Worm (Caenorhabditis elegans): ENCODE results near the gene npp-1.

The npp-1 gene

DNA sequence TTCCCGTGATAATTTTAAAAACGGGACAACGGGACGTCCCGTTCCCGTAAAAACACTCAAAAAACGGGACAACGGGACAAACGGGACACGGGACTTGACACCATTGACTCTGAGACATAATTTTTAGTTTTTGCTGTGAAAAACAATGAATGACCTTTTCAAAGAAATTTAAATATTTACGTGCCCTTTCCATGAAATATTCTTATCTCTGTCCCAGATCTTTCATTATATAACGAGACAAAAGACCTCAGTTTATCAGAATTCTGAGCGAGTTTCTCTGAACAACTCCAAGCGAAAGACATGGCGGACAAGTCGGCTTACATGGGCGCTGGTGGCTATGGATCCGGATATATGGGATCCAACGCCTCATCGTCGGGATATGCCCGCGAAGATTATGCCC is 14.5 kb upstream of the npp-1 start, which contains the start of gene nspd-2:
nspd-2 (plus strand) TSS at position 301 of the 400 bp plus-strand sequence.
- TF ChIP-seq W03F9.2 (tag; optimal IDR thresholded peaks at IDR 0.05) (no peak), him-1 (tag; optimal IDR thresholded peaks at IDR 0.05) (no peak), dao-5 (tag; optimal IDR thresholded peaks at IDR 0.05) (no peak)

DNA sequence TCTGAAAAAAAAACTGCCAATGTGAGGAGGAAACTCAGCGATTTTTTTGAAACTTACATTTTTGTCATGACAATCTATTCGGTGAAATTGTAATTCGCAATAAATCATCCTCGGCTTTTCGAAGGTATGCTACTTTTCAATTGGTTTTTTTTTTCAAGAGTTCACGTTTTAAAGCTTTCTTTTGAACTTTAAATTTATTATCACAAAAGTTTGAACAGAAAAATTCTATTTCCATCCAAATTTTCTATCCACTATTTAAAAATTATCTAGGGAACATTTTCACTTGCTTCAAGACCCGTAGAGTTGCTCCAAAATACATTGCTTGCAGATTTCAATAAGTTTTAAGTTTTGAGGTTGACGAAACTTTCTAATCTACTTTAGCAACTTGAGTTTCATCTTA is 11.7 kb upstream of the npp-1 start, which contains the start of gene K07F5.6:
K07F5.6 (minus strand) TSS at position 101 of the 400 bp plus-strand sequence.
- TF ChIP-seq W03F9.2 (tag; optimal IDR thresholded peaks at IDR 0.05) (no peak), him-1 (tag; optimal IDR thresholded peaks at IDR 0.05) (no peak), dao-5 (tag; optimal IDR thresholded peaks at IDR 0.05) (no peak)

DNA sequence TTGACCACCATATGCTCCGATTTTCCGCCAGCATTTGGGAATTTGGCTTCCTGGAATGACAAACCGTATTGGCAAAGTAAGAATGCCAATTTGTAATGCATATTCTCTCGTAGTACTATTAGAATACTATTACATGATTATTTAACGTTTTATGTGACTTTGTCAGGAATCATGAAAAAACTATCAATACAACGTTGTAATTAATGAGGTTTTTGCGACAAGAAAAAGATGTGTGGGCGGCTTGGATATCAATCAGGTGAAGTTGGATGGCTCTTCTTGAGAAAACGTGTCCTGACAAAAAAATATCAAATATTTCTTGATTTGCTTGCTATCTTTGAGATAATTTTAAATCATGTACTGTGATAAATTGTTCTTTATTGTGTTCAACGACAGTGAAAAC is 10.2 kb upstream of the npp-1 start, which contains the start of gene K07F5.7:
K07F5.7 (minus strand) TSS at position 101 of the 400 bp plus-strand sequence.
- no peak for TF ChIP-seq dao-5 (tag; optimal IDR thresholded peaks at IDR 0.05)
- no peak for TF ChIP-seq W03F9.2 (tag; optimal IDR thresholded peaks at IDR 0.05)
- TF ChIP-seq him-1 (tag; optimal IDR thresholded peaks at IDR 0.05) = no peak

DNA sequence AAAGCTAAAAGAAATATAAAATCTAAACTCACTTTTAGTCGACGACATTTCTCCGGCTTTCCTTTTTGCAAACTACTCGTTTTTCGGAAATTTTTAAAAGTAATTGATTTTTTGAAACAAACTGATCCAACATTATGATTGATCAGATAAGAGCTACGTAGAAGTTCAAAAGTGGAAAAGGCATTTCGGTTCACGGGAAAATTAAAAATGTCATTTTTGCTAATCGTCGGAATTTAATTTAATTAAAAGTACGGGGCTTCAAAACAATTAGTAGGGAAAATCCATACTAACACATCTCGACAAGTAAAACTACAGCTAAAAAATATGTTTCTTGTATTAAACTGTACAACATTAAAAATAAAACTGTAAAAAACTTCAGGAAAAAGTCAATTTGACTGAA is 8.7 kb upstream of the npp-1 start, which contains the start of gene K07F5.8:
K07F5.8 (minus strand) TSS at position 101 of the 400 bp plus-strand sequence.
- TF ChIP-seq him-1 (tag; optimal IDR thresholded peaks at IDR 0.05) = no peak
- no peak for TF ChIP-seq dao-5 (tag; optimal IDR thresholded peaks at IDR 0.05)

DNA sequence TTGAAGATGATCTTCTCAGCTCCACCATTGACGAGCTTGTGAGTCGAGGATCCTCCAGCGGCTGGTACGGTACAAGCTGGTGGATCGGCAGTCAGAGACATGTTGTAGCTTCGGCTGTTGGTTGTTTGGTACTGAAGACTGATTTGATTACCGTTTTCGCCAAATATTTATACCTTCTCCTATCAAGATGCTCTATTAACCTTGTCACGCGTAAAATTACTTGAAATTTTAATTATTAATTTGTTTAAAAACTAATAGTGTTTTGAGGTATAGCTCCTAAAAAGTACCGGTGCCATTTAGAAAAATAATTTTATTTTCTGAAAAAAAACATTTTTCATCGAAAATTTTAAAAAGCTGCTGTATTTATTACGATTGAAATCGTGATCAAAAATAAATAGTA is 7.4 kb upstream of the npp-1 start, which contains the start of gene ssp-10:
ssp-10 (minus strand) TSS at position 101 of the 400 bp plus-strand sequence.
- TF ChIP-seq W03F9.2 (tag; optimal IDR thresholded peaks at IDR 0.05) (no peak), dao-5 (tag; optimal IDR thresholded peaks at IDR 0.05) (no peak), him-1 (tag; optimal IDR thresholded peaks at IDR 0.05) (no peak)

DNA sequence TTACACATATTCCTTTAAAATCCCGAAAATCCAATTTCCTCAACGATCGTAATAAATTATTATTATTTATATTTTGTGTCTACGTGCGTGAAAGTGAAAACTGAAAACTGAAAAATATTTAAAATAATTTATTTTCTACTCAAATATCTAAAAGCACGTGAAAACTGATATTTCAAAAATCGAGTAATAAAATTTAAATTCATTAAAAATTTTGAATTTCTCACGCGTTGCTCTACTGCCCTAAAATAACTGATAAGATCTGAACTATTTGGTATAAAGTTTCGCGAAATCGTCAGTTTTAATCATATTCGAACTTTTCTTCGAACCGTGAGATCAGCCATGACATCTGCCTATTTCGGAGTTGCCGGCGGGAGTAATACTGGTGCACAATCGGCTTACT is 6.0 kb upstream of the npp-1 start, which contains the start of gene ssq-1:
ssq-1 (plus strand) TSS at position 301 of the 400 bp plus-strand sequence.
- TF ChIP-seq W03F9.2 (tag; optimal IDR thresholded peaks at IDR 0.05) = no peak
- no peak for TF ChIP-seq dao-5 (tag; optimal IDR thresholded peaks at IDR 0.05)
- no peak for TF ChIP-seq him-1 (tag; optimal IDR thresholded peaks at IDR 0.05)

DNA sequence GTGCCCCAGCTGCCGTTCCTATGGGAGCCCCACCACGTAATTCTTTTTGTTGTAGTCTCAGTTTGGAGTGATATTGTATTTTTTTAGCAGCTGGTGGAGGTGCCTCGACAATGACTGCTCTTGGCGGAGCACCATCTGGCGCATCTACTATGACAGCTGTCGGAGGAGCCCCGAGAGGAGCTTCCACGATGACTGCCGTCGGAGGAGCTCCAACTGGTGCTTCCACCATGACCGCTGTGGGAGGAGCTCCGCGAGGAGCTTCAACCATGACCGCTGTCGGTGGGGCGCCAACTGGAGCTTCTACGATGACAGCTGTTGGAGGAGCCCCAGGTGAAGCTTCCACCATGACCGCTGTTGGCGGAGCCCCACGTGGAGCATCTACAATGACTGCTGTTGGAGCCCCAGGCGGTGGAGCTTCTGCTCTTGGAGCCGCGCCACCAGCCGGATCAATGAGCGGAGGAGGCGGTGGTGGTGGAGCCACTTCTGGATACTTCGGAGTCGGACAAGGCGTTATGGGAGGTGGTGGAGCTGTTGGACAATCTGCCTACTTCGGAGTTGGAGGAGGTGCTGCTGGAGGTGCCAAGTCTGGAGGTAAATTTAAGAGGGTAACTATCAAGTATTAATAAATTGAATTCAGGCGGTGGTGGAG is 5.3 kb upstream of the npp-1 start:
- TF ChIP-seq dao-5 (tag; optimal IDR thresholded peaks at IDR 0.05) = no peak
- TF ChIP-seq W03F9.2 (tag; optimal IDR thresholded peaks at IDR 0.05) = no peak
- no peak for TF ChIP-seq him-1 (tag; optimal IDR thresholded peaks at IDR 0.05)

DNA sequence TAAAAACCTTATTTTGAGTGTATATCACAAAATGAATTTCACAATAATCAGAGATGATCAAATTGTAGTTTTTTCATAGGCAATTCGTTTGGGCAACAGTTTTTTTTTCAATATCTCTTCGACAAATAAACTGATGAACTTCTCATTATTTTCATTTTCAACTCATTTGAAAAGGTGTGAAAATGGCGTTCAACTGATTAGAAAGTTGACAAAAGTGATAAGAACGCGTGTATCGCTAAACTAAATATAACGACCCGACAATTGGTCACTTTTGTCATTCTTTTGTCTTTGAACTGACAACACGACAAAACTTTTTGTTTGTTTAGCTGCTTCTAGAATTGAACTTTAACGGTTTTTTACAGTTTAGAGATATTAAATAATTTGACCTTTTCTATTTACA is 3.3 kb upstream of the npp-1 start:
- no peak for TF ChIP-seq dao-5 (tag; optimal IDR thresholded peaks at IDR 0.05)
- TF ChIP-seq W03F9.2 (tag; optimal IDR thresholded peaks at IDR 0.05) = no peak
- TF ChIP-seq him-1 (tag; optimal IDR thresholded peaks at IDR 0.05) = no peak

DNA sequence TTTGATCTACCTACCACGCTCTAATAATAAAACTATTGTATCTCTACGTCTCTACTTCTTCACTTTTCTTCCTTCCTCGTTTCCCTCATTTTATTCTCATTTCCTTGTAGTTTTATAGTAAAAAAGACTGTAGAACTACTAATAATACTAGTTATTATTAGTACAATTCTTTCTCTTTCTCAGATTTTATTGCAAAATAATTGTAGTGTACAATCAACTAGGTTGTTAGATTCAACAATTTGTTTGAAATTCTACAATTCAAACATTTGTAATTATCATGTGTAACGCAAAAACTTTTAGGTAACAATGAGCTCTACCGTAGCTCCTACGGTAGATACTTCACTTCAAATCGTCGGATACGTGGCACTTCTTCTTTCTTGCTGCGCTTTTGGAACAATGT is 2.6 kb upstream of the npp-1 start, which contains the start of gene K07F5.12:
K07F5.12 (plus strand) TSS at position 301 of the 400 bp plus-strand sequence.
- no peak for TF ChIP-seq dao-5 (tag; optimal IDR thresholded peaks at IDR 0.05)
- TF ChIP-seq W03F9.2 (tag; optimal IDR thresholded peaks at IDR 0.05) = no peak
- TF ChIP-seq him-1 (tag; optimal IDR thresholded peaks at IDR 0.05) = no peak

DNA sequence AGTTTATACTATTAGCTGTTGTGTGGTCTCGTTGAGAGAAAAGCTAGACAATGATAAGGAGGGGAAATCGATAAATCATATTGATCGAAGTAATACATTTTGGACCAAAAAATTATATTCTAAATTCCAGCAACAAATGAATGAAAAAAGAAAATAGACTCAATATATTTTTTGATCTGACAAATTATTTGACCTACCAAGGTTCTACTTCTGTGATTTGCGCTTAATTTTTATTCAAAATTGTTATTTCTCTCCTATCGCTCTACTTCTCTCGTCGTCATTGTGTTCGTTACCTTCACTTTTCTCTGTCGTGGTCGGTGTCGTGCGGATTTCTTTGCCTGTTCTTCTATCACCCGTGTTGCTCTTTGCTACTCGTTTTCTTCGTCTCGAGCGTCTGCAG is 682 bp downstream of the npp-1 start:
- no peak for TF ChIP-seq him-1 (tag; optimal IDR thresholded peaks at IDR 0.05)
- no peak for TF ChIP-seq W03F9.2 (tag; optimal IDR thresholded peaks at IDR 0.05)
- TF ChIP-seq dao-5 (tag; optimal IDR thresholded peaks at IDR 0.05) = no peak

DNA sequence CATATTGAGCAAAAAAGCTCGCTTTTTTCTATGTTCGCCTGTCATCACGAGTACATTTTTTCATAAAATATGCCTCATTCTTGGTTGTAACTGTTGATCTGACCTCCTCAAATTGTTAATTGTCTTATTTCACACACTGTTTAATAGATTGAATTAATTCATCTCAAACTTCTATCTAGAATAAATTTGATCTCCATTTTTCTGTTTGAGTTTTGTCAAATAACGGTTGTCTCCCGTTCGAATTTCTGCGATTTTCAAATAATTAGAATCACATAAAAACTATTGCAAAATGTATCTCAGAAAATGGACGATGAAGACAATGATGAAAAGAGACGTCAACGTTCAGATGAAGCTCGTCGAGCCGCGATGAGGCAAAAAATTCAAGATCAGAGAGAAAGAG is 3.6 kb downstream of the npp-1 start, which contains the start of gene K07F5.14:
K07F5.14 (plus strand) TSS at position 301 of the 400 bp plus-strand sequence.
- TF ChIP-seq dao-5 (tag; optimal IDR thresholded peaks at IDR 0.05) = no peak
- no peak for TF ChIP-seq him-1 (tag; optimal IDR thresholded peaks at IDR 0.05)
- TF ChIP-seq W03F9.2 (tag; optimal IDR thresholded peaks at IDR 0.05) = no peak

DNA sequence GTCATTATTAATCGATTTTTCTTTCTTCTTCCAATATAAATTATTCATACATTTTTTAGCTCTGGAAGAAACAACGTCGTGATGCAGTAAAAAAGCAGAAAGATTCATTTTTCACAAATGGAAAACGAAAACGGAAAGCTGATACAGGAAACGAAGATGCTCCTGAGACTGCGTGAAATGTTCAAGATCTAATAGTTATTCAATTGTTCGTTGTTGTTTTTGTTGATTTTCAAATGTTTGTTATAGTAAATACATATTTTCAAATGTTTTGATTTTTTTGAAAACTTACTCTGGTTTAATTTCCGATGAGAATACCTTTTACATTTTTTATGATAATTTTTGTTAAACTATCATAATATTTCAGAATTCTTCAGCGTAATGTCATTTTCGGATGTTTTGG is 5.5 kb downstream of the npp-1 start, which contains the start of gene K07F5.16:
K07F5.16 (plus strand) TSS at position 301 of the 400 bp plus-strand sequence.
- no peak for TF ChIP-seq W03F9.2 (tag; optimal IDR thresholded peaks at IDR 0.05)
- TF ChIP-seq dao-5 (tag; optimal IDR thresholded peaks at IDR 0.05) = no peak
- TF ChIP-seq him-1 (tag; optimal IDR thresholded peaks at IDR 0.05) = no peak

DNA sequence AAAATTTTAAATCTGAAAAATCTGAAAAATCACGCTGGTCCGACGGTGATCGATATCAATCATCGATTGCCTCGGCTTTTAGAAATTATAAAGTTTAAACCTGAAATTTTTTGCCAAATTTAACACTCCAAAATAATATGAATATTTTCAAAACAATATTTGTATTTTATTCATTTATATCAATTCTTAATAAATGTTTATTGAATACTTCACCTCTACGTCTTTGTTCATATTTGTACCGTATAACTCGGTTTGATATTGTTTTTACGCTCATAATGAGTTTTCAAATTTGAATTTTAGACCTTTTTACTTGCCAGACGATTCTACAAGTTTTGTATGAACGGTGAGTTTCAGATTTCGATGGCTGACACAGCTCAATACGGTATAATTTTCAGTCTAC is 6.5 kb downstream of the npp-1 start, which contains the start of the genes K07F5.15 and K07F5.22:
K07F5.15 (plus strand) TSS at position 301 of the 400 bp plus-strand sequence.
K07F5.22 (plus strand) TSS at position 301 of the 400 bp plus-strand sequence.
- TF ChIP-seq W03F9.2 (tag; optimal IDR thresholded peaks at IDR 0.05) (no peak), dao-5 (tag; optimal IDR thresholded peaks at IDR 0.05) (no peak), him-1 (tag; optimal IDR thresholded peaks at IDR 0.05) (no peak)

DNA sequence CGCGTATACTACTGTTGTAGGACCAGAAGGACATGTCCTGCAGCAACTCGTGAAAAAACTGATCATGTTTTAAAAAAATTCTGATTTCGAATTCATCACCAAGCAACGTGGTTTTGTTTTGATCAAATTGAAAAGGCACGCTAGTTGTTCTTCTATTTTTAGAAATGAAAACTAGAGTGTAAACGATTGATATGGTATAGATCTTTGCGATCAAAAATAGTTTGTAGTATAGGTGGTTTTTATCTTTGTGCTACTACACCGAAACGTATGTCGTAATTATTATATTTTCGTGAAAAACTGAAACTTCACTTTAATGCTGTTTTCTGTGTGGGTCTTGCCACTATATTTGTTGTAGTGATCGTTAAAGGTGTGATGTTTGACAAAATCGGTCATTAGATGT is 8.6 kb downstream of the npp-1 start:
- no peak for TF ChIP-seq him-1 (tag; optimal IDR thresholded peaks at IDR 0.05)
- no peak for TF ChIP-seq W03F9.2 (tag; optimal IDR thresholded peaks at IDR 0.05)
- TF ChIP-seq dao-5 (tag; optimal IDR thresholded peaks at IDR 0.05) = no peak
